Worm (Caenorhabditis elegans) whole organism, L4 larva: ENCODE results near the gene R08D7.5.
A peak's percentile ranks its signal among the peaks of the same experiment; 100 is the strongest.

Source experiments
- ceh-28 ChIP-seq: fragments of 150-350 bp; optimal IDR thresholded peaks from 2 replicates; lab custom pipeline; 2014; ENCODE audit warnings: missing biosample characterization, missing genetic modification reagents, missing genetic modification characterization
- ceh-82 ChIP-seq: sonication (generic microtip); optimal IDR thresholded peaks from 2 replicates; lab custom pipeline; 2017; ENCODE audit warnings: missing biosample characterization, missing genetic modification characterization
- dpl-1 ChIP-seq: fragments of 150-350 bp; optimal IDR thresholded peaks from 2 replicates; lab custom pipeline; 2014; ENCODE audit warnings: missing biosample characterization, missing genetic modification reagents, missing genetic modification characterization
- egl-43 ChIP-seq: fragments of 200-800 bp; sonication (Bioruptor generic); IDR thresholded peaks from 2 replicates; pipeline ENCODE4 v1.3.6; 2022; ENCODE audit warnings: missing genetic modification reagents, missing genetic modification characterization, missing compliant biosample characterization
- hlh-30 ChIP-seq: sonication (generic microtip); optimal IDR thresholded peaks from 2 replicates; lab custom pipeline; 2017; ENCODE audit warnings: antibody characterized with exemption, mild to moderate bottlenecking, missing genetic modification characterization, missing compliant biosample characterization; ENCODE audit not compliant: insufficient read depth
- nhr-237 ChIP-seq: sonication (generic microtip); optimal IDR thresholded peaks from 2 replicates; lab custom pipeline; 2017; ENCODE audit warnings: missing biosample characterization, missing genetic modification characterization
- nhr-6 ChIP-seq: fragments of 150-350 bp; optimal IDR thresholded peaks from 2 replicates; lab custom pipeline; 2014; ENCODE audit warnings: missing biosample characterization, missing genetic modification characterization
- nhr-77 ChIP-seq: fragments of 150-350 bp; optimal IDR thresholded peaks from 2 replicates; lab custom pipeline; 2014; ENCODE audit warnings: missing biosample characterization, missing genetic modification characterization
- skn-1 ChIP-seq: fragments of 150-350 bp; optimal IDR thresholded peaks from 2 replicates; lab custom pipeline; 2014; ENCODE audit warnings: missing biosample characterization, missing genetic modification characterization
- snpc-4 ChIP-seq: fragments of 150-350 bp; optimal IDR thresholded peaks from 2 replicates; lab custom pipeline; 2014; ENCODE audit warnings: missing biosample characterization, missing genetic modification characterization

- TF ChIP-seq nhr-237 (no peak), dpl-1 (peak; percentile 43), nhr-77 (tag; lab: Kevin White, UChicago) (peak; percentile 19), snpc-4 (tag; lab: Kevin White, UChicago) (no peak), ceh-82 (tag; lab: Kevin White, UChicago) (no peak), egl-43 (GFP tag; lab: Robert Waterston, UW) (no peak), skn-1 (tag; lab: Kevin White, UChicago) (no peak), nhr-6 (tag; lab: Kevin White, UChicago) (no peak), hlh-30 (tag; lab: Kevin White, UChicago) (peak; percentile 59), ceh-28 (no peak)
Observed at ce11 chrIII:8984960-8985359, 11.0 kb downstream of the R08D7.5 start.
